Fruit fly (Drosophila melanogaster) S2 (cell line): ENCODE measurements around the gene PolA1.

ENCODE experiments used
- CG8478 ChIP-seq: fragments of >200 bp; optimal IDR thresholded peaks from 2 replicates; lab custom pipeline; 2018
- CTCF ChIP-seq, 2 experiments: fragments of >200 bp; optimal IDR thresholded peaks; 2 replicates each; lab custom pipeline; 2018

DNA sequence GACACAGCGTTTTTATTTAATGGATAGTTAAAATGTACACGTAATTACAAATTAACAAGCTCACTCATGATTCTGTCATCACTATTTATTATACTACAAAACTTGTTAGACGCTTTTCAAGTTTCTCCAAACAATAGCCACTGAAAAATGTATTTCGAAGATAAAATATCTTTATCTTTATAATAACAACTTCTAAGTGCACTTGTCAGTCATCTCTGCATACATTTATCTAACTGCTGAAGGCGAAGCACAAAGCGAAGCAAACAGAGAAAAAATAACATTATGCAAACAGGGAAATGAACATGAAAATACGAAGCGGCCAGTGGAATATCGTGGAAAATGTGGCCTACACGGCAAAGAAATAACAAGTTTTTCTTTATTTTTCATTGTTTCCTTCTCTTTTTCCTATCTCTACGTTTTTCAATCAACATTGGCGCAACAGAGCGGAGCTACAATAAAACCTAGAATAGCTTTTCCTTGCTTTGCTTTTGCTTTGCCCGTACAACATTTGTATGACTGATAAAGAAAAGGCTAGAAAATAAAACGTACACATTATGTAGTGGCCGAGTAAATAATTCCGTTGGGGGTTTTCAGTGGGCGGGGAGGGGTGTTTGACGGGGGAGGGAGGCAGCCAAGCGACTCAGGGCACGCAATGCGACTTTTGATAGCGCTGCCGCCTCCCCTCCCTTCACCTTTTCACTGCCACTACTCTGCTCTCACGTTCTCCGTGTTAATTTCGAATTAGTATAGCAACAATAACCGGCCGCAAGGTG is 42.0 kb downstream of the PolA1 start:
- TF ChIP-seq CG8478 (lab: Kevin White, UChicago) (no peak), CTCF (optimal IDR thresholded peaks at IDR 0.05; lab: Kevin White, UChicago) (no peak)
